ENCODE assay signal across 1 fruit fly cellular context in the genomic region with DNA sequence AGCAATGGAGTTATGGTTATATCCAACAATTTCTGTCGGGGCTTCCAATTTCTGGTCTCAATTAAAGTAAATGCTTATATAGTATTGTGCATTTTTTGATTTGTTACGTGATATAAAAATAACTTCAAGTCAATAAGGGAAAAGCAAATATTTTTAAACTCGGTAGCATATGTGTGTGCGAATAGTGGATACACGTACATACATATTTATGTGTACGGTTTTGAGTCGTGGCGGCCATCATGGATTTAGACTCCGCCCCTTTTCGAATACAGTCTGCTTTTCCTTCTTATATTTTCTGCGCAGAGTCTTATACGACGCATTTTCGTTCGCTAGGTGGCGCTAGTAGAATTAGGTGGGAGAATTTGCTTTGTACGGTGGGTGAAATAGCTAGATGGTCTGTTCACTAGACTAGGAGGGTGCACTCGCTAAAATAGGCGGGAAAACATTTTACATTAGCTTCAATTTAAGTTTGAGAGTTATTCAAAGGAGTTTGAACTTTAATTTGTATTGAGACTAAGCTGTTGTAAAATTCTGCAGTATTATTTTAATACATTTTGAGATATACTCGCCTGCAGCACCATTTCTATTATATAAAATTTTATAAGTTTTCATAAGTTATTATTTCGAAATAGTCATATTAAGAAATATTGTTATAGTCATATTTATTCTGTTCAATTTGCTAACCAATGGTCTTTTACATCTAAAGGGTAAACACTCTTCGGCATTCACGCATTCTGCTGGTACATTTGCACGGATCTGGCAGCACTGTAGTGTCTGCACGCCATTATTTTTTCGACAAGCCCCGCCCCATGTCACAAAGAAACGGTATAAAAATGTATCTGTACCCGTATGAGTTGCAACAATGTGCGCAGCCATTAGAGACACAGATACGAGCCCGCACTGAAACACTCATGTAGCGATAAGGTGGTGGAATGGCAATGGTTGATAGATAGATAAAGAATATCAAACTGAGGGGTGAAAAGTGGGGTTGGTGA.
TF ChIP-seq lines count a peak whose summit lies in the region.

No protein-coding gene starts in this region.

TF ChIP-seq in whole organism, embryonic, 481 proteins besides CTCF, POLR2A, EP300 and RAD21 (continued from another document and continues in another):
- TF ChIP-seq ftz-f1 (GFP tag; optimal IDR thresholded peaks at IDR 0.05; lab: Kevin White, UChicago) (no peak), Fer2 (tag; optimal IDR thresholded peaks at IDR 0.05; lab: Kevin White, UChicago) (peak; percentile 38), pzg (GFP tag; optimal IDR thresholded peaks at IDR 0.05; lab: Kevin White, UChicago) (peak; percentile 38), lmd (GFP tag; IDR thresholded peaks at IDR 0.05; lab: Robert Waterston, UW) (peak; percentile 56; the same call in 1 of the 2 replicates), kni (GFP tag; optimal IDR thresholded peaks at IDR 0.05; lab: Kevin White, UChicago) (peak; percentile 65), B-H2 (GFP tag; optimal IDR thresholded peaks at IDR 0.05; lab: Kevin White, UChicago) (peak; percentile 61), twi (tag; optimal IDR thresholded peaks at IDR 0.05; lab: Kevin White, UChicago) (peak; percentile 15), CG2678 (tag; optimal IDR thresholded peaks at IDR 0.05; lab: Kevin White, UChicago) (no peak), dati (GFP tag; IDR thresholded peaks at IDR 0.05; lab: Robert Waterston, UW) (no peak), CG32767 (GFP tag; IDR thresholded peaks at IDR 0.05; lab: Robert Waterston, UW) (peak; percentile 91), Hand (GFP tag; optimal IDR thresholded peaks at IDR 0.05; lab: Kevin White, UChicago) (no peak), CG3995 (GFP tag; optimal IDR thresholded peaks at IDR 0.05; lab: Kevin White, UChicago) (no peak), bigmax (GFP tag; optimal IDR thresholded peaks at IDR 0.05; lab: Kevin White, UChicago) (no peak), CG16815 (GFP tag; optimal IDR thresholded peaks at IDR 0.05; lab: Kevin White, UChicago) (peak; percentile 2), Lpt (GFP tag; optimal IDR thresholded peaks at IDR 0.05; lab: Kevin White, UChicago) (no peak), PHDP (tag; optimal IDR thresholded peaks at IDR 0.05; lab: Kevin White, UChicago) (no peak), CG18599 (GFP tag; optimal IDR thresholded peaks at IDR 0.05; lab: Kevin White, UChicago) (no peak), lbe (GFP tag; optimal IDR thresholded peaks at IDR 0.05; lab: Kevin White, UChicago) (no peak), CG1024 (GFP tag; IDR thresholded peaks at IDR 0.05; lab: Robert Waterston, UW) (no peak), stwl (tag; optimal IDR thresholded peaks at IDR 0.05; lab: Kevin White, UChicago) (no peak), CG10543 (GFP tag; optimal IDR thresholded peaks at IDR 0.05; lab: Kevin White, UChicago) (peak; percentile 53), Hr78 (GFP tag; optimal IDR thresholded peaks at IDR 0.05; lab: Kevin White, UChicago) (no peak), bowl (GFP tag; IDR thresholded peaks at IDR 0.05; lab: Robert Waterston, UW) (no peak), prd (optimal IDR thresholded peaks at IDR 0.05; lab: Kevin White, UChicago) (no peak), prd (GFP tag; IDR thresholded peaks at IDR 0.05; lab: Robert Waterston, UW) (peak; percentile 61), fu2 (GFP tag; optimal IDR thresholded peaks at IDR 0.05; lab: Kevin White, UChicago) (no peak), crp (GFP tag; optimal IDR thresholded peaks at IDR 0.05; lab: Kevin White, UChicago) (no peak), CG10267 (tag; optimal IDR thresholded peaks at IDR 0.05; lab: Kevin White, UChicago) (peak; percentile 68), CG1832 (GFP tag; optimal IDR thresholded peaks at IDR 0.05; lab: Kevin White, UChicago) (no peak), Sry-β (GFP tag; optimal IDR thresholded peaks at IDR 0.05; lab: Kevin White, UChicago) (no peak), H2.0 (GFP tag; IDR thresholded peaks at IDR 0.05; lab: Robert Waterston, UW) (peak; percentile 42), NfI (GFP tag; optimal IDR thresholded peaks at IDR 0.05; lab: Kevin White, UChicago) (peak; percentile 48), fd102C (GFP tag; optimal IDR thresholded peaks at IDR 0.05; lab: Kevin White, UChicago) (no peak), CG17568 (GFP tag; optimal IDR thresholded peaks at IDR 0.05; lab: Kevin White, UChicago) (peak; percentile 5), CG7928 (GFP tag; optimal IDR thresholded peaks at IDR 0.05; lab: Kevin White, UChicago) (no peak), Bdp1 (GFP tag; optimal IDR thresholded peaks at IDR 0.05; lab: Kevin White, UChicago) (peak; percentile 2), ac (GFP tag; optimal IDR thresholded peaks at IDR 0.05; lab: Kevin White, UChicago) (no peak), Poxn (GFP tag; IDR thresholded peaks at IDR 0.05; lab: Robert Waterston, UW) (no peak), CG11560 (tag; IDR thresholded peaks at IDR 0.05; lab: Robert Waterston, UW) (peak; percentile 67; the same call in 2 of the 3 replicates), CG6272 (GFP tag; IDR thresholded peaks at IDR 0.05; lab: Robert Waterston, UW) (no peak), run (tag; optimal IDR thresholded peaks at IDR 0.05; lab: Kevin White, UChicago) (peak; percentile 13), MESR4 (GFP tag; optimal IDR thresholded peaks at IDR 0.05; lab: Kevin White, UChicago) (no peak), jigr1 (GFP tag; IDR thresholded peaks at IDR 0.05; lab: Robert Waterston, UW) (no peak), repo (GFP tag; optimal IDR thresholded peaks at IDR 0.05; lab: Kevin White, UChicago) (peak; percentile 0), Myb (GFP tag; optimal IDR thresholded peaks at IDR 0.05; lab: Kevin White, UChicago) (peak; percentile 38), dysf (GFP tag; IDR thresholded peaks at IDR 0.05; lab: Robert Waterston, UW) (peak; percentile 71), gsb (GFP tag; IDR thresholded peaks at IDR 0.05; lab: Robert Waterston, UW) (peak; percentile 44; the same call in 1 of the 2 replicates), Adf1 (GFP tag; IDR thresholded peaks at IDR 0.05; lab: Robert Waterston, UW) (peak; percentile 20; the same call in 1 of the 2 replicates), sr (GFP tag; IDR thresholded peaks at IDR 0.05; lab: Robert Waterston, UW) (no peak), zfh1 (GFP tag; IDR thresholded peaks at IDR 0.05; lab: Robert Waterston, UW) (no peak), CG12155 (GFP tag; optimal IDR thresholded peaks at IDR 0.05; lab: Kevin White, UChicago) (peak; percentile 54), CG11695 (GFP tag; IDR thresholded peaks at IDR 0.05; lab: Robert Waterston, UW) (peak; percentile 54; the same call in 1 of the 3 replicates), slp2 (GFP tag; optimal IDR thresholded peaks at IDR 0.05; lab: Kevin White, UChicago) (no peak), CG8944 (GFP tag; optimal IDR thresholded peaks at IDR 0.05; lab: Kevin White, UChicago) (no peak), gcm (GFP tag; optimal IDR thresholded peaks at IDR 0.05; lab: Kevin White, UChicago) (peak; percentile 99), CG18262 (tag; optimal IDR thresholded peaks at IDR 0.05; lab: Kevin White, UChicago) (peak; percentile 77), Eip74EF (GFP tag; optimal IDR thresholded peaks at IDR 0.05; lab: Kevin White, UChicago) (no peak), CG15011 (GFP tag; optimal IDR thresholded peaks at IDR 0.05; lab: Kevin White, UChicago) (peak; percentile 16), ATbp (GFP tag; optimal IDR thresholded peaks at IDR 0.05; lab: Kevin White, UChicago) (peak; percentile 57), slbo (GFP tag; IDR thresholded peaks at IDR 0.05; lab: Robert Waterston, UW) (peak; percentile 80), CG1603 (tag; optimal IDR thresholded peaks at IDR 0.05; lab: Kevin White, UChicago) (no peak), CG10654 (GFP tag; optimal IDR thresholded peaks at IDR 0.05; lab: Kevin White, UChicago) (peak; percentile 45), CG14667 (GFP tag; IDR thresholded peaks at IDR 0.05; lab: Robert Waterston, UW) (peak; percentile 28; the same call in 1 of the 2 replicates), al (GFP tag; IDR thresholded peaks at IDR 0.05; lab: Robert Waterston, UW) (peak; percentile 49; the same call in 1 of the 2 replicates), tx (GFP tag; optimal IDR thresholded peaks at IDR 0.05; lab: Kevin White, UChicago) (peak; percentile 31), Chrac-16 (GFP tag; optimal IDR thresholded peaks at IDR 0.05; lab: Kevin White, UChicago) (peak; percentile 42), Lhr (GFP tag; optimal IDR thresholded peaks at IDR 0.05; lab: Kevin White, UChicago) (peak; percentile 67), mld (GFP tag; IDR thresholded peaks at IDR 0.05; lab: Robert Waterston, UW; ENCODE audit: partially characterized antibody) (0 out of 3 replicates have a peak, but pooled peaks have one; percentile 36), Asciz (GFP tag; optimal IDR thresholded peaks at IDR 0.05; lab: Kevin White, UChicago) (peak; percentile 50), HLH3B (GFP tag; IDR thresholded peaks at IDR 0.05; lab: Robert Waterston, UW) (peak; percentile 63; the same call in 1 of the 2 replicates), CG13894 (tag; optimal IDR thresholded peaks at IDR 0.05; lab: Kevin White, UChicago) (no peak), CG1602 (GFP tag; optimal IDR thresholded peaks at IDR 0.05; lab: Kevin White, UChicago) (peak; percentile 50), zen (tag; optimal IDR thresholded peaks at IDR 0.05; lab: Kevin White, UChicago) (peak; percentile 42), bcd (GFP tag; optimal IDR thresholded peaks at IDR 0.05; lab: Kevin White, UChicago) (peak; percentile 67), Dip3 (GFP tag; optimal IDR thresholded peaks at IDR 0.05; lab: Kevin White, UChicago) (no peak), CG30403 (GFP tag; optimal IDR thresholded peaks at IDR 0.05; lab: Kevin White, UChicago) (peak; percentile 71), gfzf (GFP tag; optimal IDR thresholded peaks at IDR 0.05; lab: Kevin White, UChicago) (peak; percentile 43), CG2129 (GFP tag; IDR thresholded peaks at IDR 0.05; lab: Robert Waterston, UW; ENCODE audit: partially characterized antibody) (no peak), amos (GFP tag; IDR thresholded peaks at IDR 0.05; lab: Robert Waterston, UW; ENCODE audit: partially characterized antibody) (peak; percentile 31; the same call in 1 of the 2 replicates), CG12659 (GFP tag; optimal IDR thresholded peaks at IDR 0.05; lab: Kevin White, UChicago) (peak; percentile 67), tna (GFP tag; IDR thresholded peaks at IDR 0.05; lab: Robert Waterston, UW; ENCODE audit: partially characterized antibody) (no peak; the same call in 1 of the 2 replicates), Kr (GFP tag; optimal IDR thresholded peaks at IDR 0.05; lab: Kevin White, UChicago) (no peak), yki (optimal IDR thresholded peaks at IDR 0.05; lab: Kevin White, UChicago) (peak; percentile 23), luna (GFP tag; optimal IDR thresholded peaks at IDR 0.05; lab: Kevin White, UChicago) (no peak), CG5953 (GFP tag; IDR thresholded peaks at IDR 0.05; lab: Robert Waterston, UW) (no peak; the same call in none of the 2 replicates), CG13624 (GFP tag; optimal IDR thresholded peaks at IDR 0.05; lab: Kevin White, UChicago) (peak; percentile 26), pros (GFP tag; optimal IDR thresholded peaks at IDR 0.05; lab: Kevin White, UChicago) (no peak), MTF-1 (GFP tag; optimal IDR thresholded peaks at IDR 0.05; lab: Kevin White, UChicago; ENCODE audit: borderline replicate concordance) (peak; percentile 2), ham (GFP tag; IDR thresholded peaks at IDR 0.05; lab: Robert Waterston, UW) (no peak), Atf6 (GFP tag; IDR thresholded peaks at IDR 0.05; lab: Robert Waterston, UW) (peak; percentile 75), CG3838 (GFP tag; optimal IDR thresholded peaks at IDR 0.05; lab: Kevin White, UChicago) (peak; percentile 39), Gsc (GFP tag; IDR thresholded peaks at IDR 0.05; lab: Robert Waterston, UW) (no peak), CG8478 (optimal IDR thresholded peaks at IDR 0.05; lab: Kevin White, UChicago) (no peak), sna (GFP tag; IDR thresholded peaks at IDR 0.05; lab: Robert Waterston, UW; ENCODE audit: partially characterized antibody) (no peak), Oli (tag; optimal IDR thresholded peaks at IDR 0.05; lab: Kevin White, UChicago) (peak; percentile 71), CG2889 (GFP tag; IDR thresholded peaks at IDR 0.05; lab: Robert Waterston, UW) (peak; percentile 64; the same call in 2 of the 3 replicates), CG3281 (GFP tag; optimal IDR thresholded peaks at IDR 0.05; lab: Kevin White, UChicago) (no peak), CG13424 (tag; optimal IDR thresholded peaks at IDR 0.05; lab: Kevin White, UChicago) (peak; percentile 80), Dp (GFP tag; optimal IDR thresholded peaks at IDR 0.05; lab: Kevin White, UChicago) (peak; percentile 84), CG17361 (GFP tag; IDR thresholded peaks at IDR 0.05; lab: Robert Waterston, UW) (peak; percentile 81), HLH4C (GFP tag; IDR thresholded peaks at IDR 0.05; lab: Robert Waterston, UW; ENCODE audit: partially characterized antibody) (no peak), CG30020 (tag; optimal IDR thresholded peaks at IDR 0.05; lab: Kevin White, UChicago) (no peak), NC2β (GFP tag; optimal IDR thresholded peaks at IDR 0.05; lab: Kevin White, UChicago) (no peak), chm (GFP tag; IDR thresholded peaks at IDR 0.05; lab: Robert Waterston, UW) (peak; percentile 35), Scr (GFP tag; IDR thresholded peaks at IDR 0.05; lab: Robert Waterston, UW; ENCODE audit: partially characterized antibody) (no peak), wor (GFP tag; IDR thresholded peaks at IDR 0.05; lab: Robert Waterston, UW) (no peak), CG9817 (tag; optimal IDR thresholded peaks at IDR 0.05; lab: Kevin White, UChicago) (peak; percentile 58), mirr (GFP tag; optimal IDR thresholded peaks at IDR 0.05; lab: Kevin White, UChicago) (peak; percentile 50), CG12299 (tag; optimal IDR thresholded peaks at IDR 0.05; lab: Kevin White, UChicago) (peak; percentile 33), Antp (GFP tag; optimal IDR thresholded peaks at IDR 0.05; lab: Kevin White, UChicago) (peak; percentile 2), CG15696 (tag; optimal IDR thresholded peaks at IDR 0.05; lab: Kevin White, UChicago) (peak; percentile 67), gem (tag; optimal IDR thresholded peaks at IDR 0.05; lab: Kevin White, UChicago) (peak; percentile 84), CG18764 (GFP tag; optimal IDR thresholded peaks at IDR 0.05; lab: Kevin White, UChicago) (peak; percentile 48), nom (GFP tag; optimal IDR thresholded peaks at IDR 0.05; lab: Kevin White, UChicago) (no peak), CG5245 (GFP tag; optimal IDR thresholded peaks at IDR 0.05; lab: Kevin White, UChicago) (peak; percentile 44), CG4617 (GFP tag; optimal IDR thresholded peaks at IDR 0.05; lab: Kevin White, UChicago; ENCODE audit: borderline replicate concordance) (peak; percentile 10), CG6254 (GFP tag; optimal IDR thresholded peaks at IDR 0.05; lab: Kevin White, UChicago) (peak; percentile 68), CkIIα-i1 (GFP tag; IDR thresholded peaks at IDR 0.05; lab: Robert Waterston, UW) (no peak), CG12071 (GFP tag; optimal IDR thresholded peaks at IDR 0.05; lab: Kevin White, UChicago) (no peak)
